Worm (Caenorhabditis elegans): ENCODE data around the gene C46E10.1.

ce11 chrII:3731723-3732122, 7.7 kb downstream of the C46E10.1 start, which contains the start of the genes sdz-12 and bath-31:
- TF ChIP-seq nhr-28 (tag; optimal IDR thresholded peaks at IDR 0.05) (no peak), madf-9 (GFP tag; conservative IDR thresholded peaks at IDR 0.05) (no peak)

All from whole organism, L4 larva.